Fruit fly (Drosophila melanogaster): Measurements from ENCODE around the gene CG32085.

Gene CG32085

DNA sequence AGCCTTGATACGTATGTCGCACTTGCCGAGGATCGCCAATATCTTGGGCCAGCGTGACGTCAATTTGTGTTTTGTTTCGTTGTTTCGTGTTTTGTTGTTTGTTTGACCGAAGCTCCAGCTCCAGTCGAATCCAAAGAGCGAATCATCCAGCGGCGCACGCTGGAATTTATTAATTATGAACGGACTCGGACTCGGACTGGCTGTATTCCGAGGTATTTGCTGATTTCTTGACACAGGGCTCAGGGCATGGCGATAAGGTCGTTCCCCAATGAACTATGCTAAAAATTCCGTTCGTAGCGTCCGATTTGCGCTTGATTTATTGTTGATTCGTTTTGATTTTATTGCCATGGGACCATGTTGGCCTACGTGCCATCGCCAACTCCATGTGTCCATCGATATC lies 36.8 kb upstream of the CG32085 start (continued):
- TF ChIP-seq br (optimal IDR thresholded peaks at IDR 0.05), result no peak
- TF ChIP-seq Scr (GFP tag; IDR thresholded peaks at IDR 0.05; ENCODE audit: partially characterized antibody), result no peak

DNA sequence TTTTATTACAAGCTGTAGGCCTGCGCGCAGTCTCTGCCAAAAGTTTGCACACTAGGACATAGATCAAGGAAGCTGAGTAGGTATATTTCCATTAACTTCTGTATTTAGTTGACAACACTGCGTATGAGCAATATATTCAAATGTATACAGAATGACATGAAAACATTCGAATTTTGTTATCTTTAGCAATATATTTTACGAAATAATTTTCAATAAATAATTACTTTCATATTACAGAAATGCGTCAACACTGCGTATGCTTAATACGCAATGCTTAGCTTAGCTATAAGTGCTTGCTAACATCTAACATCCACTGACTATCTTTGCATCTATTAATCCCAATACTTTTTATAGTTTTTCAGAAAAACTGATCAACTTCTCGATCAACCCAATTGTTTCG lies 36.2 kb upstream of the CG32085 start:
- no peak for TF ChIP-seq D19A (tag; optimal IDR thresholded peaks at IDR 0.05)
- no peak for TF ChIP-seq Ada2b (GFP tag; IDR thresholded peaks at IDR 0.05)
- TF ChIP-seq CG18476 (GFP tag; optimal IDR thresholded peaks at IDR 0.05), result peak; percentile 29
- TF ChIP-seq CG18619 (GFP tag; optimal IDR thresholded peaks at IDR 0.05), result no peak
- TF ChIP-seq Eip74EF (GFP tag; optimal IDR thresholded peaks at IDR 0.05), result no peak
- TF ChIP-seq Med (GFP tag), result peak; percentile 6
- no peak for TF ChIP-seq CG12155 (GFP tag; optimal IDR thresholded peaks at IDR 0.05)

DNA sequence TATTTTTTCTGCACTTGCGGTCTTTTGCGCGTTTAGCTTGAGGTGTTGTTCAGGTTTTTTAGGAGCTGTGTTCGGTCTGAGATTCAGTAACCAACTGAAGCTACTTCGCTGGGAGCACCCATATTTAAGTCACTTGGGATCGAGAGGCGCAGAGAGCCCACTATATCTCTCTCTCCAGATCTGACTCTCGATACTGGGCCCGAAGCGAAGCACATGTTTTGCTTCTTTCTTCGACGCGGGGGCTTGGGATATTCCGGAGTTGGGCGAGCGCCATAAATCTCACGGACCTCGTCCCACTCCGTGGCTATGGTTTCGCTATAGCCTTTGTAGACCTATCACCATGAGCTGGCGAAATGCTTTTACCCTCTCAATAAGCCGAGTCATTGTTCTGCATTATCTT lies 35.0 kb upstream of the CG32085 start, which contains the start of gene CG14132:
CG14132 (minus strand) TSS at position 99 of the 400 bp plus-strand sequence.
- TF ChIP-seq CG10462 (GFP tag; optimal IDR thresholded peaks at IDR 0.05), result no peak
- 0 out of 4 replicates have a peak, but pooled peaks have one; percentile 47 for TF ChIP-seq chinmo (GFP tag; IDR thresholded peaks at IDR 0.05; ENCODE audit: partially characterized antibody)
- no peak for TF ChIP-seq CG18011 (GFP tag; optimal IDR thresholded peaks at IDR 0.05)
- TF ChIP-seq MTF-1 (GFP tag; optimal IDR thresholded peaks at IDR 0.05; ENCODE audit: borderline replicate concordance), result no peak
- TF ChIP-seq dan (GFP tag; IDR thresholded peaks at IDR 0.05), result no peak
- no peak for TF ChIP-seq Meics (GFP tag; optimal IDR thresholded peaks at IDR 0.05)
- no peak for TF ChIP-seq Hr51 (GFP tag; optimal IDR thresholded peaks at IDR 0.05)
- no peak for TF ChIP-seq CG7928 (GFP tag; optimal IDR thresholded peaks at IDR 0.05)
- TF ChIP-seq CG32767 (GFP tag; IDR thresholded peaks at IDR 0.05), result no peak
- peak; percentile 60 for TF ChIP-seq CG13894 (tag; optimal IDR thresholded peaks at IDR 0.05)
- no peak for TF ChIP-seq CG15269 (tag; optimal IDR thresholded peaks at IDR 0.05)
- TF ChIP-seq CG11456 (GFP tag; IDR thresholded peaks at IDR 0.05), result no peak
- TF ChIP-seq NC2α (GFP tag; optimal IDR thresholded peaks at IDR 0.05), result no peak
- TF ChIP-seq vnd (GFP tag; IDR thresholded peaks at IDR 0.05; ENCODE audit: partially characterized antibody), result no peak
- TF ChIP-seq CG4404 (GFP tag; IDR thresholded peaks at IDR 0.05), result no peak
- TF ChIP-seq CG7357 (GFP tag; IDR thresholded peaks at IDR 0.05), result no peak
- TF ChIP-seq gt (GFP tag; IDR thresholded peaks at IDR 0.05), result no peak
- TF ChIP-seq CG11696 (GFP tag; IDR thresholded peaks at IDR 0.05), result no peak
- no peak for TF ChIP-seq Taf1 (GFP tag; IDR thresholded peaks at IDR 0.05)
- TF ChIP-seq CG11247 (GFP tag; IDR thresholded peaks at IDR 0.05), result no peak
- TF ChIP-seq bsh (GFP tag; optimal IDR thresholded peaks at IDR 0.05), result no peak
- no peak for TF ChIP-seq CG8281 (tag; optimal IDR thresholded peaks at IDR 0.05)
- no peak for TF ChIP-seq HHEX (GFP tag; optimal IDR thresholded peaks at IDR 0.05)
- TF ChIP-seq Rfx (GFP tag; IDR thresholded peaks at IDR 0.05), result 0 out of 2 replicates have a peak, but pooled peaks have one; percentile 5
- no peak for TF ChIP-seq CG1233 (GFP tag; optimal IDR thresholded peaks at IDR 0.05)
- no peak for TF ChIP-seq NfI (GFP tag; optimal IDR thresholded peaks at IDR 0.05)
- TF ChIP-seq CG16815 (GFP tag; optimal IDR thresholded peaks at IDR 0.05), result no peak
- no peak for TF ChIP-seq Sox102F (GFP tag; optimal IDR thresholded peaks at IDR 0.05)
- TF ChIP-seq sna (GFP tag; IDR thresholded peaks at IDR 0.05; ENCODE audit: partially characterized antibody), result no peak
- TF ChIP-seq CG3726 (GFP tag; IDR thresholded peaks at IDR 0.05), result no peak
- no peak for TF ChIP-seq CG7556 (GFP tag; optimal IDR thresholded peaks at IDR 0.05)
- no peak for TF ChIP-seq tio (GFP tag; optimal IDR thresholded peaks at IDR 0.05)
- TF ChIP-seq stc (GFP tag; IDR thresholded peaks at IDR 0.05), result no peak
- TF ChIP-seq CG1602 (GFP tag; optimal IDR thresholded peaks at IDR 0.05), result no peak
- no peak for TF ChIP-seq psq (GFP tag; optimal IDR thresholded peaks at IDR 0.05)
- no peak for TF ChIP-seq exex (tag; optimal IDR thresholded peaks at IDR 0.05)
- no peak for TF ChIP-seq CG42726 (GFP tag; IDR thresholded peaks at IDR 0.05; ENCODE audit: partially characterized antibody)
- TF ChIP-seq Chrac-16 (GFP tag; optimal IDR thresholded peaks at IDR 0.05), result no peak
- TF ChIP-seq Jarid2 (GFP tag; optimal IDR thresholded peaks at IDR 0.05), result peak; percentile 40

Measured in whole organism, embryonic.